6 worm cellular contexts compared by ENCODE assay signal in genomic region chrX:4532160-4532741, ce11.
A peak's percentile ranks its signal among the peaks of the same experiment; 100 is the strongest.
TF ChIP-seq lines count a peak whose summit lies in the region.

Gene nhr-35, plus strand, starts transcription at chrX:4532691.

TF ChIP-seq in whole organism, L1 larva, 84 proteins besides CTCF, POLR2A, EP300 and RAD21 (continued from another document and continues in another):
- TF ChIP-seq unc-30 (tag; optimal IDR thresholded peaks at IDR 0.05; lab: Kevin White, UChicago) (no peak), efl-1 (optimal IDR thresholded peaks at IDR 0.05; lab: Kevin White, UChicago) (peak in 1 of 2 experiments; percentile 15), efl-1 (GFP tag; optimal IDR thresholded peaks at IDR 0.05 in 1 of 2; lab: Kevin White, UChicago) (peak; percentile 11 to 55), nhr-71 (tag; optimal IDR thresholded peaks at IDR 0.05; lab: Kevin White, UChicago) (peak; percentile 79), tlp-1 (tag; optimal IDR thresholded peaks at IDR 0.05; lab: Kevin White, UChicago) (no peak), zag-1 (tag; optimal IDR thresholded peaks at IDR 0.05; lab: Kevin White, UChicago) (no peak), egl-27 (tag; optimal IDR thresholded peaks at IDR 0.05; lab: Kevin White, UChicago) (no peak), elt-2 (tag; optimal IDR thresholded peaks at IDR 0.05; lab: Kevin White, UChicago) (peak; percentile 85), hlh-17 (GFP tag; optimal IDR thresholded peaks at IDR 0.05; lab: Kevin White, UChicago; ENCODE audit: borderline replicate concordance) (no peak), C04F5.9 (tag; optimal IDR thresholded peaks at IDR 0.05; lab: Kevin White, UChicago) (no peak), dpl-1 (GFP tag; optimal IDR thresholded peaks at IDR 0.05; lab: Kevin White, UChicago) (peak in 1 of 3 experiments; percentile 17), blmp-1 (tag; optimal IDR thresholded peaks at IDR 0.05; lab: Kevin White, UChicago) (peak; percentile 66), nhr-19 (GFP tag; conservative IDR thresholded peaks at IDR 0.05; lab: Robert Waterston, UW) (peak; percentile 75), xbp-1 (tag; optimal IDR thresholded peaks at IDR 0.05; lab: Kevin White, UChicago) (peak; percentile 84), aly-2 (tag; optimal IDR thresholded peaks at IDR 0.05; lab: Kevin White, UChicago) (no peak), elt-3 (tag; optimal IDR thresholded peaks at IDR 0.05; lab: Kevin White, UChicago) (peak in 5 of 6 experiments; percentile 27 to 84 (median 74)), pqm-1 (tag; optimal IDR thresholded peaks at IDR 0.05; lab: Kevin White, UChicago) (no peak), C16A3.4 (tag; optimal IDR thresholded peaks at IDR 0.05; lab: Kevin White, UChicago) (peak; percentile 59), mab-9 (GFP tag; IDR thresholded peaks at IDR 0.05; lab: Robert Waterston, UW) (no peak), fkh-4 (tag; optimal IDR thresholded peaks at IDR 0.05; lab: Kevin White, UChicago; ENCODE audit: borderline replicate concordance) (no peak), tbx-2 (tag; optimal IDR thresholded peaks at IDR 0.05; lab: Kevin White, UChicago) (peak; percentile 66)

TF ChIP-seq in whole organism, L2 larva, 48 proteins besides CTCF, POLR2A, EP300 and RAD21 (continued from another document):
- peak; percentile 34 for TF ChIP-seq Y55F3AM.14 (GFP tag; optimal IDR thresholded peaks at IDR 0.05; lab: Kevin White, UChicago)
- TF ChIP-seq gmeb-1 (tag; optimal IDR thresholded peaks at IDR 0.05; lab: Kevin White, UChicago) = peak; percentile 63
- TF ChIP-seq sma-9 (GFP tag; optimal IDR thresholded peaks at IDR 0.05; lab: Kevin White, UChicago) = peak; percentile 95
- TF ChIP-seq sma-9 (tag; optimal IDR thresholded peaks at IDR 0.05; lab: Kevin White, UChicago) = no peak
- TF ChIP-seq skn-1 (tag; optimal IDR thresholded peaks at IDR 0.05; lab: Kevin White, UChicago) = no peak
- no peak for TF ChIP-seq zag-1 (tag; optimal IDR thresholded peaks at IDR 0.05; lab: Kevin White, UChicago)
- TF ChIP-seq nhr-25 (tag; optimal IDR thresholded peaks at IDR 0.05; lab: Kevin White, UChicago) = peak; percentile 87
- TF ChIP-seq nhr-6 (tag; optimal IDR thresholded peaks at IDR 0.05; lab: Kevin White, UChicago) = peak; percentile 39
- TF ChIP-seq ztf-4 (tag; optimal IDR thresholded peaks at IDR 0.05; lab: Kevin White, UChicago) = peak; percentile 23
- TF ChIP-seq nhr-77 (tag; optimal IDR thresholded peaks at IDR 0.05; lab: Kevin White, UChicago) = no peak
- peak; percentile 88 for TF ChIP-seq nhr-21 (tag; optimal IDR thresholded peaks at IDR 0.05; lab: Kevin White, UChicago)
- peak; percentile 60 for TF ChIP-seq blmp-1 (tag; optimal IDR thresholded peaks at IDR 0.05; lab: Kevin White, UChicago; ENCODE audit: insufficient read depth)
- TF ChIP-seq lsy-2 (tag; optimal IDR thresholded peaks at IDR 0.05; lab: Kevin White, UChicago) = peak in 1 of 2 experiments; percentile 57

TF ChIP-seq in whole organism, L3 larva, 47 proteins besides CTCF, POLR2A, EP300 and RAD21 (continued from another document and continues in another):
- TF ChIP-seq fos-1 (tag; optimal IDR thresholded peaks at IDR 0.05; lab: Kevin White, UChicago) = no peak
- peak; percentile 93 for TF ChIP-seq nhr-43 (tag; optimal IDR thresholded peaks at IDR 0.05; lab: Kevin White, UChicago; ENCODE audit: poor library complexity, severe bottlenecking)
- TF ChIP-seq nhr-237 (tag; optimal IDR thresholded peaks at IDR 0.05; lab: Kevin White, UChicago) = no peak
- TF ChIP-seq nhr-12 (tag; optimal IDR thresholded peaks at IDR 0.05; lab: Kevin White, UChicago) = no peak
- TF ChIP-seq egl-27 (tag; optimal IDR thresholded peaks at IDR 0.05; lab: Kevin White, UChicago) = no peak
- peak; percentile 66 for TF ChIP-seq lsy-12 (tag; optimal IDR thresholded peaks at IDR 0.05; lab: Kevin White, UChicago)
- no peak for TF ChIP-seq ceh-16 (tag; optimal IDR thresholded peaks at IDR 0.05; lab: Kevin White, UChicago)
- no peak for TF ChIP-seq aly-2 (tag; optimal IDR thresholded peaks at IDR 0.05; lab: Kevin White, UChicago)
- TF ChIP-seq elt-2 (tag; optimal IDR thresholded peaks at IDR 0.05; lab: Kevin White, UChicago) = peak; percentile 97
- no peak for TF ChIP-seq nhr-77 (tag; optimal IDR thresholded peaks at IDR 0.05; lab: Kevin White, UChicago)
- no peak for TF ChIP-seq ZK546.5 (tag; optimal IDR thresholded peaks at IDR 0.05; lab: Kevin White, UChicago)
- TF ChIP-seq fkh-10 (GFP tag; optimal IDR thresholded peaks at IDR 0.05; lab: Kevin White, UChicago) = no peak
- TF ChIP-seq nfya-1 (tag; optimal IDR thresholded peaks at IDR 0.05; lab: Kevin White, UChicago; ENCODE audit: insufficient read depth) = peak; percentile 39
- peak; percentile 23 for TF ChIP-seq ceh-28 (tag; optimal IDR thresholded peaks at IDR 0.05; lab: Kevin White, UChicago)
- peak; percentile 26 for TF ChIP-seq ama-1 (optimal IDR thresholded peaks at IDR 0.05; lab: Kevin White, UChicago)
- TF ChIP-seq nhr-11 (tag; optimal IDR thresholded peaks at IDR 0.05; lab: Kevin White, UChicago) = no peak
- TF ChIP-seq hmg-11 (tag; optimal IDR thresholded peaks at IDR 0.05; lab: Kevin White, UChicago) = no peak
- TF ChIP-seq eor-1 (tag; optimal IDR thresholded peaks at IDR 0.05; lab: Kevin White, UChicago) = no peak
- peak; percentile 62 for TF ChIP-seq mml-1 (tag; optimal IDR thresholded peaks at IDR 0.05; lab: Kevin White, UChicago)
- no peak for TF ChIP-seq daf-12 (tag; optimal IDR thresholded peaks at IDR 0.05; lab: Kevin White, UChicago)
- peak; percentile 44 for TF ChIP-seq pha-4 (tag; optimal IDR thresholded peaks at IDR 0.05; lab: Kevin White, UChicago)
- TF ChIP-seq zag-1 (tag; optimal IDR thresholded peaks at IDR 0.05; lab: Kevin White, UChicago) = no peak
- no peak for TF ChIP-seq R02D3.7 (tag; optimal IDR thresholded peaks at IDR 0.05; lab: Kevin White, UChicago)
- TF ChIP-seq ztf-11 (tag; optimal IDR thresholded peaks at IDR 0.05; lab: Kevin White, UChicago) = no peak
- TF ChIP-seq unc-39 (tag; optimal IDR thresholded peaks at IDR 0.05; lab: Kevin White, UChicago) = no peak
- no peak for TF ChIP-seq fkh-2 (tag; optimal IDR thresholded peaks at IDR 0.05; lab: Kevin White, UChicago)

TF ChIP-seq in whole organism, L4 larva, 104 proteins besides CTCF, POLR2A, EP300 and RAD21 (continued from another document and continues in another):
- TF ChIP-seq nhr-42 (GFP tag; IDR thresholded peaks at IDR 0.05; lab: Robert Waterston, UW) (peak; percentile 66; the same call in 1 of the 2 replicates), egl-27 (tag; optimal IDR thresholded peaks at IDR 0.05; lab: Kevin White, UChicago) (no peak), dmd-6 (GFP tag; IDR thresholded peaks at IDR 0.05; lab: Robert Waterston, UW) (peak; percentile 100), zfp-3 (GFP tag; conservative IDR thresholded peaks at IDR 0.05; lab: Robert Waterston, UW) (no peak), nhr-237 (tag; optimal IDR thresholded peaks at IDR 0.05; lab: Kevin White, UChicago) (no peak), ceh-62 (tag; optimal IDR thresholded peaks at IDR 0.05; lab: Kevin White, UChicago) (no peak), F44E2.7 (GFP tag; IDR thresholded peaks at IDR 0.05; lab: Robert Waterston, UW) (no peak), ztf-7 (tag; optimal IDR thresholded peaks at IDR 0.05; lab: Kevin White, UChicago) (no peak), mep-1 (tag; optimal IDR thresholded peaks at IDR 0.05; lab: Kevin White, UChicago) (peak; percentile 73), arid-1 (GFP tag; conservative IDR thresholded peaks at IDR 0.05; lab: Robert Waterston, UW) (0 out of 2 replicates have a peak, but pooled peaks have one; percentile 15), nhr-76 (tag; optimal IDR thresholded peaks at IDR 0.05; lab: Kevin White, UChicago) (no peak), aha-1 (tag; lab: Kevin White, UChicago) (peak; percentile 0), dmd-8 (GFP tag; IDR thresholded peaks at IDR 0.05; lab: Robert Waterston, UW) (no peak), hlh-30 (tag; optimal IDR thresholded peaks at IDR 0.05; lab: Kevin White, UChicago; ENCODE audit: insufficient read depth) (peak; percentile 99), daf-19 (GFP tag; conservative IDR thresholded peaks at IDR 0.05; lab: Robert Waterston, UW) (0 out of 2 replicates have a peak, but pooled peaks have one; percentile 9), daf-16 (GFP tag; optimal IDR thresholded peaks at IDR 0.05; lab: Kevin White, UChicago) (peak; percentile 22 to 73), daf-16 (tag; optimal IDR thresholded peaks at IDR 0.05; lab: Kevin White, UChicago) (peak; percentile 96), saeg-2 (GFP tag; IDR thresholded peaks at IDR 0.05; lab: Robert Waterston, UW) (peak; percentile 75), jun-1 (tag; optimal IDR thresholded peaks at IDR 0.05; lab: Kevin White, UChicago) (peak; percentile 29), snpc-1.2 (GFP tag; IDR thresholded peaks at IDR 0.05; lab: Robert Waterston, UW) (no peak), zfp-2 (tag; optimal IDR thresholded peaks at IDR 0.05; lab: Kevin White, UChicago) (no peak), nhr-6 (tag; optimal IDR thresholded peaks at IDR 0.05; lab: Kevin White, UChicago) (no peak), ceh-28 (tag; optimal IDR thresholded peaks at IDR 0.05; lab: Kevin White, UChicago) (no peak), cey-2 (tag; optimal IDR thresholded peaks at IDR 0.05; lab: Kevin White, UChicago; ENCODE audit: borderline replicate concordance, insufficient read depth) (peak; percentile 28), zip-11 (GFP tag; IDR thresholded peaks at IDR 0.05; lab: Robert Waterston, UW) (no peak), F49E8.2 (tag; optimal IDR thresholded peaks at IDR 0.05; lab: Kevin White, UChicago; ENCODE audit: borderline replicate concordance) (no peak)

TF ChIP-seq in whole organism, late embryonic, 69 proteins besides CTCF, POLR2A, EP300 and RAD21 (continued from another document):
- TF ChIP-seq ceh-6 (GFP tag; optimal IDR thresholded peaks at IDR 0.05; lab: Kevin White, UChicago) = no peak
- TF ChIP-seq sox-2 (GFP tag; IDR thresholded peaks at IDR 0.05; lab: Robert Waterston, UW) = no peak
- no peak for TF ChIP-seq pha-2 (tag; optimal IDR thresholded peaks at IDR 0.05; lab: Kevin White, UChicago)
- TF ChIP-seq mec-3 (tag; optimal IDR thresholded peaks at IDR 0.05; lab: Kevin White, UChicago; ENCODE audit: borderline replicate concordance) = no peak
- no peak for TF ChIP-seq zip-5 (tag; optimal IDR thresholded peaks at IDR 0.05; lab: Kevin White, UChicago)
- no peak for TF ChIP-seq F13H6.1 (tag; optimal IDR thresholded peaks at IDR 0.05; lab: Kevin White, UChicago)
- no peak for TF ChIP-seq eyg-1 (tag; optimal IDR thresholded peaks at IDR 0.05; lab: Kevin White, UChicago)
- TF ChIP-seq pax-1 (tag; optimal IDR thresholded peaks at IDR 0.05; lab: Kevin White, UChicago) = no peak
- no peak for TF ChIP-seq hlh-15 (tag; optimal IDR thresholded peaks at IDR 0.05; lab: Kevin White, UChicago)
- no peak for TF ChIP-seq npax-4 (tag; optimal IDR thresholded peaks at IDR 0.05; lab: Kevin White, UChicago)
- no peak for TF ChIP-seq sox-4 (tag; optimal IDR thresholded peaks at IDR 0.05; lab: Kevin White, UChicago)
- TF ChIP-seq ceh-19 (GFP tag; optimal IDR thresholded peaks at IDR 0.05; lab: Kevin White, UChicago) = peak; percentile 19
- no peak for TF ChIP-seq pag-3 (tag; optimal IDR thresholded peaks at IDR 0.05; lab: Kevin White, UChicago; ENCODE audit: borderline replicate concordance)
- TF ChIP-seq unc-55 (GFP tag; optimal IDR thresholded peaks at IDR 0.05; lab: Kevin White, UChicago) = peak; percentile 90
- peak; percentile 39 for TF ChIP-seq tbx-2 (tag; optimal IDR thresholded peaks at IDR 0.05; lab: Kevin White, UChicago)
- no peak for TF ChIP-seq unc-3 (GFP tag; conservative IDR thresholded peaks at IDR 0.05; lab: Robert Waterston, UW)
- TF ChIP-seq unc-3 (tag; optimal IDR thresholded peaks at IDR 0.05; lab: Kevin White, UChicago) = no peak
- peak; percentile 92 for TF ChIP-seq hlh-30 (tag; optimal IDR thresholded peaks at IDR 0.05; lab: Kevin White, UChicago; ENCODE audit: insufficient read depth)
- TF ChIP-seq odd-2 (tag; optimal IDR thresholded peaks at IDR 0.05; lab: Kevin White, UChicago) = no peak

TF ChIP-seq in whole organism, young adult, 124 proteins besides CTCF, POLR2A, EP300 and RAD21 (continued from another document and continues in another):
- peak; percentile 86 for TF ChIP-seq ztf-22 (GFP tag; optimal IDR thresholded peaks at IDR 0.05; lab: Kevin White, UChicago)
- no peak for TF ChIP-seq xnd-1 (tag; optimal IDR thresholded peaks at IDR 0.05; lab: Kevin White, UChicago)
- TF ChIP-seq F57C9.4 (tag; optimal IDR thresholded peaks at IDR 0.05; lab: Kevin White, UChicago) = no peak
- peak; percentile 29 for TF ChIP-seq K12H6.12 (tag; optimal IDR thresholded peaks at IDR 0.05; lab: Kevin White, UChicago)
- no peak for TF ChIP-seq F49E8.2 (tag; optimal IDR thresholded peaks at IDR 0.05; lab: Kevin White, UChicago; ENCODE audit: insufficient read depth)
- TF ChIP-seq tbp1 (GFP tag; optimal IDR thresholded peaks at IDR 0.05; lab: Kevin White, UChicago) = peak; percentile 60
- no peak for TF ChIP-seq snpc-3.4 (tag; optimal IDR thresholded peaks at IDR 0.05; lab: Kevin White, UChicago)
- peak; percentile 94 for TF ChIP-seq unc-62 (GFP tag; optimal IDR thresholded peaks at IDR 0.05; lab: Kevin White, UChicago)
- no peak for TF ChIP-seq sptf-2 (GFP tag; optimal IDR thresholded peaks at IDR 0.05; lab: Kevin White, UChicago)
- peak; percentile 42 for TF ChIP-seq hmg-1.2 (GFP tag; IDR thresholded peaks at IDR 0.05; lab: Robert Waterston, UW)
- TF ChIP-seq tlf-1 (GFP tag; optimal IDR thresholded peaks at IDR 0.05; lab: Kevin White, UChicago) = peak; percentile 66
- peak; percentile 72 for TF ChIP-seq nhr-90 (tag; optimal IDR thresholded peaks at IDR 0.05; lab: Kevin White, UChicago)
- 0 out of 2 replicates have a peak, but pooled peaks have one; percentile 30 for TF ChIP-seq ekl-4 (GFP tag; IDR thresholded peaks at IDR 0.05; lab: Robert Waterston, UW)
- TF ChIP-seq lin-40 (tag; optimal IDR thresholded peaks at IDR 0.05; lab: Kevin White, UChicago) = peak; percentile 81
- TF ChIP-seq ets-4 (GFP tag; optimal IDR thresholded peaks at IDR 0.05; lab: Kevin White, UChicago) = peak; percentile 93
- peak; percentile 33 for TF ChIP-seq gei-17 (GFP tag; optimal IDR thresholded peaks at IDR 0.05; lab: Kevin White, UChicago)
- TF ChIP-seq dox-1 (GFP tag; IDR thresholded peaks at IDR 0.05; lab: Robert Waterston, UW) = peak; percentile 88
- TF ChIP-seq madf-8 (GFP tag; conservative IDR thresholded peaks at IDR 0.05; lab: Robert Waterston, UW) = no peak
- TF ChIP-seq atf-7 (tag; optimal IDR thresholded peaks at IDR 0.05; lab: Kevin White, UChicago) = peak; percentile 91
- TF ChIP-seq nhr-80 (tag; optimal IDR thresholded peaks at IDR 0.05; lab: Kevin White, UChicago) = peak; percentile 100
- TF ChIP-seq nhr-27 (tag; optimal IDR thresholded peaks at IDR 0.05; lab: Kevin White, UChicago) = no peak
- no peak for TF ChIP-seq T26A5.8 (tag; optimal IDR thresholded peaks at IDR 0.05; lab: Kevin White, UChicago)
- TF ChIP-seq hmg-20 (GFP tag; IDR thresholded peaks at IDR 0.05; lab: Robert Waterston, UW) = no peak
- TF ChIP-seq F22D6.2 (tag; optimal IDR thresholded peaks at IDR 0.05; lab: Kevin White, UChicago) = peak; percentile 90
- TF ChIP-seq C17E4.6 (GFP tag; IDR thresholded peaks at IDR 0.05; lab: Robert Waterston, UW) = no peak
- peak; percentile 63 for TF ChIP-seq attf-5 (GFP tag; optimal IDR thresholded peaks at IDR 0.05; lab: Kevin White, UChicago)
- 0 out of 2 replicates have a peak, but pooled peaks have one; percentile 36 for TF ChIP-seq cebp-1 (GFP tag; IDR thresholded peaks at IDR 0.05; lab: Robert Waterston, UW)
- peak; percentile 78 for TF ChIP-seq cebp-1 (tag; optimal IDR thresholded peaks at IDR 0.05; lab: Kevin White, UChicago)
- peak; percentile 44; the same call in 1 of the 2 replicates for TF ChIP-seq C06A6.2 (GFP tag; conservative IDR thresholded peaks at IDR 0.05; lab: Robert Waterston, UW)
- TF ChIP-seq F37B4.10 (GFP tag; IDR thresholded peaks at IDR 0.05; lab: Robert Waterston, UW) = no peak
- TF ChIP-seq lsl-1 (GFP tag; optimal IDR thresholded peaks at IDR 0.05; lab: Kevin White, UChicago) = no peak
- no peak for TF ChIP-seq ceh-40 (GFP tag; IDR thresholded peaks at IDR 0.05; lab: Robert Waterston, UW)
- TF ChIP-seq lin-54 (GFP tag; optimal IDR thresholded peaks at IDR 0.05; lab: Kevin White, UChicago) = peak; percentile 27
- no peak for TF ChIP-seq hlh-12 (tag; optimal IDR thresholded peaks at IDR 0.05; lab: Kevin White, UChicago)
- TF ChIP-seq pbrm-1 (GFP tag; IDR thresholded peaks at IDR 0.05; lab: Robert Waterston, UW) = 0 out of 2 replicates have a peak, but pooled peaks have one; percentile 26
- peak; percentile 84 for TF ChIP-seq let-607 (tag; optimal IDR thresholded peaks at IDR 0.05; lab: Kevin White, UChicago)
- peak; percentile 54 for TF ChIP-seq ceh-27 (GFP tag; optimal IDR thresholded peaks at IDR 0.05; lab: Kevin White, UChicago)
- TF ChIP-seq rcor-1 (GFP tag; IDR thresholded peaks at IDR 0.05; lab: Robert Waterston, UW) = no peak
- TF ChIP-seq nfyb-1 (GFP tag; IDR thresholded peaks at IDR 0.05; lab: Robert Waterston, UW) = peak; percentile 82
- TF ChIP-seq B0261.1 (tag; optimal IDR thresholded peaks at IDR 0.05; lab: Kevin White, UChicago) = no peak
